Fruit fly (Drosophila melanogaster): ENCODE results near the gene CG8526.

- no peak for TF ChIP-seq Dll (optimal IDR thresholded peaks at IDR 0.05)
- no peak for TF ChIP-seq pan (optimal IDR thresholded peaks at IDR 0.05)
- TF ChIP-seq psq (optimal IDR thresholded peaks at IDR 0.05) = no peak
- no peak for TF ChIP-seq usp (GFP tag; optimal IDR thresholded peaks at IDR 0.05)
- no peak for TF ChIP-seq CG8478 (optimal IDR thresholded peaks at IDR 0.05)
These were observed 21.3 kb upstream of the CG8526 start, which contains the start of gene CG12947 for dm6 chr3R:9779764-9780163.

Measured in whole organism.